Worm (Caenorhabditis elegans) whole organism, L4/young adult: Measurements from ENCODE around the gene lgc-56.

Experiments
- W03F9.2 ChIP-seq: fragments of 150-350 bp; optimal IDR thresholded peaks from 2 replicates; lab custom pipeline; 2014; ENCODE audit warnings: missing biosample characterization, missing genetic modification characterization
- dao-5 ChIP-seq: sonication (generic microtip); optimal IDR thresholded peaks from 2 replicates; lab custom pipeline; 2016; ENCODE audit warnings: missing genotype, missing genetic modification characterization, moderate library complexity, missing compliant biosample characterization
- him-1 ChIP-seq: sonication (generic microtip); optimal IDR thresholded peaks from 2 replicates; lab custom pipeline; 2016; ENCODE audit warnings: missing genotype, missing genetic modification reagents, missing genetic modification characterization, missing compliant biosample characterization

DNA sequence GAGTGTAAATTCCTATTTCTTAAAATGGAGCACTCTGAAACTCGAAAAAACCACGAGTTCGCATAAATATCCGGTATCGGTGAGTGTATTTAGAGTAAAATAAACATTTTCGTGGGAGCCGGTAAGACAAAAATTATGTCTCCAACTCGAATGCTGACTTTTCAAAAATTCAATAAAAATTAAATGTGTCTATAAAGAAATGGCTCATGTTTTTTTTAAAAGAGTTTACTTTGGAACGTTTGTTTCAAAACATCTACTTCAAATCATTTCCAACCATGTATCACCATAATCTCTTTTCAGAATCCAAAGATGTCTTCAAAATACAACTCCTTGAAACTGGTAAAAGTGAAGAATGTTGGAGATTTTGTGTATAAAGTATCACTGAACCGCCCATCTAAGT lies 12.4 kb downstream of the lgc-56 start, which contains the start of gene F58A6.1:
- TF ChIP-seq him-1 (tag; lab: Kevin White, UChicago) (no peak), W03F9.2 (tag; lab: Kevin White, UChicago) (no peak), dao-5 (no peak)
